Worm (Caenorhabditis elegans) whole organism, early embryonic: ENCODE data around the gene ZK112.4.

Source experiments
- B0310.2 ChIP-seq: sonication (generic microtip); optimal IDR thresholded peaks from 2 replicates; lab custom pipeline; 2016; ENCODE audit warnings: mild to moderate bottlenecking, missing genetic modification characterization, missing compliant biosample characterization
- F13C5.2 ChIP-seq: sonication (generic microtip); optimal IDR thresholded peaks from 2 replicates; lab custom pipeline; 2017; ENCODE audit warnings: mild to moderate bottlenecking, missing genetic modification characterization, inconsistent platforms, missing compliant biosample characterization
- aly-1 ChIP-seq: sonication (generic microtip); optimal IDR thresholded peaks from 2 replicates; lab custom pipeline; 2016; ENCODE audit warnings: missing genetic modification characterization, missing compliant biosample characterization
- ama-1 ChIP-seq: fragments of 150-350 bp; optimal IDR thresholded peaks from 2 replicates; lab custom pipeline; 2014
- ceh-13 ChIP-seq: fragments of 200-800 bp; sonication (Bioruptor generic); optimal IDR thresholded peaks from 2 replicates; lab custom pipeline; 2018; ENCODE audit warnings: mild to moderate bottlenecking, missing genetic modification characterization, missing compliant biosample characterization
- ceh-36 ChIP-seq: sonication (generic microtip); optimal IDR thresholded peaks from 2 replicates; lab custom pipeline; 2016; ENCODE audit warnings: missing genetic modification characterization, inconsistent platforms, missing compliant biosample characterization
- ets-7 ChIP-seq: sonication (generic microtip); optimal IDR thresholded peaks from 2 replicates; lab custom pipeline; 2016; ENCODE audit warnings: missing genotype, missing genetic modification characterization, missing compliant biosample characterization
- flt-1 ChIP-seq: fragments of 200-800 bp; sonication (Bioruptor generic); IDR thresholded peaks from 2 replicates; pipeline ENCODE4 v1.3.6; 2022; ENCODE audit warnings: missing genetic modification characterization, missing compliant biosample characterization
- hmbx-1 ChIP-seq: sonication (generic microtip); optimal IDR thresholded peaks from 2 replicates; lab custom pipeline; 2016; ENCODE audit warnings: mild to moderate bottlenecking, missing genetic modification characterization, missing compliant biosample characterization
- hmg-4 ChIP-seq: fragments of 200-800 bp; sonication (Bioruptor generic); optimal IDR thresholded peaks from 2 replicates; lab custom pipeline; 2018; ENCODE audit warnings: mild to moderate bottlenecking, missing genetic modification characterization, missing compliant biosample characterization
- hnd-1 ChIP-seq: sonication (generic microtip); optimal IDR thresholded peaks from 2 replicates; lab custom pipeline; 2016; ENCODE audit warnings: missing genetic modification characterization, missing compliant biosample characterization
- pes-1 ChIP-seq: fragments of 200-800 bp; sonication (Bioruptor generic); IDR thresholded peaks from 2 replicates; pipeline ENCODE4 v1.3.6; 2022; ENCODE audit warnings: missing genetic modification reagents, missing genetic modification characterization, missing compliant biosample characterization
- scrt-1 ChIP-seq: fragments of 200-800 bp; sonication (Bioruptor generic); IDR thresholded peaks from 2 replicates; pipeline ENCODE4 v1.3.6; 2022; ENCODE audit warnings: missing genetic modification characterization, missing compliant biosample characterization
- sea-1 ChIP-seq: fragments of 200-800 bp; sonication (Bioruptor generic); conservative IDR thresholded peaks from 2 replicates; pipeline ENCODE4 v1.3.6; 2022; ENCODE audit warnings: missing genetic modification characterization, missing compliant biosample characterization
- tbx-11 ChIP-seq: fragments of 200-800 bp; sonication (Bioruptor generic); IDR thresholded peaks from 2 replicates; pipeline ENCODE4 v1.3.6; 2022; ENCODE audit warnings: missing genetic modification characterization, missing compliant biosample characterization
- tbx-37 ChIP-seq: fragments of 200-800 bp; sonication (Bioruptor generic); conservative IDR thresholded peaks from 2 replicates; pipeline ENCODE4 v1.3.6; 2022; ENCODE audit warnings: missing genetic modification reagents, missing genetic modification characterization, missing compliant biosample characterization
- tra-4 ChIP-seq: sonication (generic microtip); optimal IDR thresholded peaks from 2 replicates; lab custom pipeline; 2017; ENCODE audit warnings: missing genetic modification characterization, missing compliant biosample characterization

ZK112.4 gene

DNA sequence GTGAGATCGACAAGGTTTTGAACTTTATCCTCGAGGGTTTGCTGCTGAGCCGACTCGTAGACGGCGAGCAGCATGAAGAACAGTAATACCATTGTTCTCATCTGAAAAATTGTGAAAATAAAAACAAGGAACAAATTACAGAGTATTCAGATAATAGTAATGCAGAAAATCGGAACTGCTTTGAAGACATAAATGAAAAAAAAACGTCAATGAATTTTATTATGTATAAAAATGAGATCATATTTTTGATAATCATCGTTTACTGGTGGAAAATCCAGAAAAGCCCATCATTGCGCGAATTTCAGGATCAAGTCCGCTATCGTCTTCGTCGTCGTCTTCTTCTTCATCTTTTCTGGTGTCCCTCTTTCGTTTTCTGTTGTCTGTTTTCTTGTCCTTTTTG is 39.2 kb upstream of the ZK112.4 start, which contains the start of gene ZK686.3:
TSS of gene ZK686.3 (minus strand) at position 101 of the 400 bp plus-strand sequence.
- TF ChIP-seq F13C5.2 (tag; lab: Kevin White, UChicago): no peak
- TF ChIP-seq hmg-4 (GFP tag; lab: Kevin White, UChicago): no peak
- TF ChIP-seq flt-1: no peak
- TF ChIP-seq aly-1: no peak
- no peak for TF ChIP-seq tbx-11
- TF ChIP-seq ceh-36 (tag; lab: Kevin White, UChicago): no peak
- TF ChIP-seq ets-7 (tag; lab: Kevin White, UChicago): no peak
- no peak for TF ChIP-seq ama-1 (lab: Kevin White, UChicago)
- TF ChIP-seq scrt-1: no peak
- TF ChIP-seq tbx-37 (GFP tag; lab: Robert Waterston, UW): no peak
- TF ChIP-seq ceh-13 (GFP tag; lab: Kevin White, UChicago): no peak
- TF ChIP-seq hmbx-1: no peak

- TF ChIP-seq tbx-37 (GFP tag; lab: Robert Waterston, UW) (no peak), pes-1 (GFP tag; lab: Robert Waterston, UW) (no peak), scrt-1 (no peak), tra-4 (tag; lab: Kevin White, UChicago) (no peak), F13C5.2 (tag; lab: Kevin White, UChicago) (no peak), ceh-13 (GFP tag; lab: Kevin White, UChicago) (no peak), B0310.2 (tag; lab: Kevin White, UChicago) (no peak), ceh-36 (tag; lab: Kevin White, UChicago) (no peak), aly-1 (no peak), tbx-11 (no peak)
Observed at ce11 chrIII:7767415-7767814, 37.6 kb upstream of the ZK112.4 start, which contains the start of gene ZK686.5. Gene ZK686.5 (minus strand): TSS chrIII:7767515.

DNA sequence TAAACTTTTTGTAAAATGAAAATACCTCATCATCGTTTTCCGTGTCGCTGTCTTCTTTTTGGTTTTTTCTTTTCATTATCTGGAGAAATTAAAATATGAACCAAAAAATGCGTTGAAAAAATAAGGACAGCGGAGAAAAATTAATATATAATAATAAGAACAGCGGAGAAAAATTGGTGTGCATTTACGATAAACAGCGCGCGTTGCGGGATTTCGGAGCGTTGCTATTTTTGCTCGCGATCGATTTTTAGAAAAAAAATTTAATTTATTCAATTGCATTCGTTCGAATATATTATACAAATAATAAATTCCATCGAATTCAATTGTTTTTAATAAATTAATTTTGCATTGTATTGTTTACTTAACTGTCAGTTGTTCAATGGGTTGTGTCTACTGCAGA is 36.2 kb upstream of the ZK112.4 start, which contains the start of gene ZK686.2:
TSS of gene ZK686.2 (minus strand) at position 79 of the 400 bp plus-strand sequence.
- TF ChIP-seq tbx-11 (no peak), flt-1 (no peak), tra-4 (tag; lab: Kevin White, UChicago) (no peak), sea-1 (GFP tag; lab: Robert Waterston, UW) (no peak), aly-1 (no peak)

DNA sequence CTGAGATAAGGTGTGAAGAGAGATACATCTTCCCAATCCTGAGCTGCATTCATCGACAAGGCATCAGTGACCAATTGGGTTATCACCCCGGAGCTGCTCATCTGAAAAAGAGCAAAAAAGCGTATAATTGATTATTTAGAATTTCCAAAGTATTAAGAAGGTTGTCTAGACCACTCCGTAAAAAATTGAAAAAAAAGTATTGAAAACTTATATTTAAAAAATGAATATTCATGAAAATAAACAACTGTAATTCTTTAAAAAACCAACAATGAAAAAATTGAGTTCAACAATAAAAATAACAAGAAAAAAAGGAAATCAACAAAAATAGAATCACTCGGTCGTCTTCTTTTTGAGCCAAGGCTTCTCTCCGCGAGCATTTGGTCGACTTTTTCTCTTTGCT is 33.7 kb upstream of the ZK112.4 start, which contains the start of gene mtx-2:
TSS of gene mtx-2 (minus strand) at position 101 of the 400 bp plus-strand sequence.
- TF ChIP-seq flt-1 (no peak), tbx-37 (GFP tag; lab: Robert Waterston, UW) (no peak), hmbx-1 (no peak), ets-7 (tag; lab: Kevin White, UChicago) (no peak), tra-4 (tag; lab: Kevin White, UChicago) (no peak), sea-1 (GFP tag; lab: Robert Waterston, UW) (no peak)

ce11 chrIII:7762250-7762649 is 32.4 kb upstream of the ZK112.4 start:
- TF ChIP-seq ceh-13 (GFP tag; lab: Kevin White, UChicago): no peak
- TF ChIP-seq aly-1: no peak
- no peak for TF ChIP-seq flt-1
- TF ChIP-seq hmbx-1: no peak
- no peak for TF ChIP-seq ceh-36 (tag; lab: Kevin White, UChicago)
- no peak for TF ChIP-seq hmg-4 (GFP tag; lab: Kevin White, UChicago)
- no peak for TF ChIP-seq ama-1 (lab: Kevin White, UChicago)
- TF ChIP-seq tbx-37 (GFP tag; lab: Robert Waterston, UW): no peak

DNA sequence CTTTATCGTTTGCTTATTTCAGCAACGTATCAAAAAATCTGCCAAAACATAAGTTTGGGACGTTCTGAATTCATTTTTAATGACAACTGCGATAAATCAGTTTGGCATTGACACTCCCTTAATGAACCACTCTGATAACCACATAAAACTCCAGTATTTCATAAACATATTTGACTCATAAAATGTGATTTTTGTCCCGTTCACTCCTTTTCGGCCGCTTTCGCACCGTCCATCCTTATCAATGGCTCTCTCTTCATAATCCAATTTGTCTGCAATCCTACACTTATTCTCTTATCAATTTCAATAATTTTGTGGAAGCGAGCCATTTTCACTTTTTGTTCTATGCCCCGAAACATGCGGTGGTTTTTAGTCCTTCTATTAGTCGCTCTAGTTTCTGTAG is 28.8 kb upstream of the ZK112.4 start, which contains the start of gene pcp-1:
TSS of gene pcp-1 (plus strand) at position 342 of the 400 bp plus-strand sequence.
- TF ChIP-seq B0310.2 (tag; lab: Kevin White, UChicago) (no peak), sea-1 (GFP tag; lab: Robert Waterston, UW) (no peak), F13C5.2 (tag; lab: Kevin White, UChicago) (no peak), hmbx-1 (no peak), pes-1 (GFP tag; lab: Robert Waterston, UW) (no peak), ceh-13 (GFP tag; lab: Kevin White, UChicago) (no peak), ceh-36 (tag; lab: Kevin White, UChicago) (no peak), flt-1 (no peak), ets-7 (tag; lab: Kevin White, UChicago) (no peak), hnd-1 (tag; lab: Kevin White, UChicago) (no peak), tra-4 (tag; lab: Kevin White, UChicago) (no peak), aly-1 (no peak), tbx-37 (GFP tag; lab: Robert Waterston, UW) (no peak)

ce11 chrIII:7754348-7754747 is 24.5 kb upstream of the ZK112.4 start, which contains the start of gene cdh-3:
Gene cdh-3 (minus strand): TSS chrIII:7754448.
- no peak for TF ChIP-seq tbx-37 (GFP tag; lab: Robert Waterston, UW)
- no peak for TF ChIP-seq B0310.2 (tag; lab: Kevin White, UChicago)
- TF ChIP-seq sea-1 (GFP tag; lab: Robert Waterston, UW): no peak
- no peak for TF ChIP-seq scrt-1
- TF ChIP-seq tbx-11: no peak
- no peak for TF ChIP-seq aly-1
- TF ChIP-seq tra-4 (tag; lab: Kevin White, UChicago): no peak
- TF ChIP-seq ceh-13 (GFP tag; lab: Kevin White, UChicago): no peak
- TF ChIP-seq F13C5.2 (tag; lab: Kevin White, UChicago): no peak
- TF ChIP-seq hnd-1 (tag; lab: Kevin White, UChicago): no peak
- no peak for TF ChIP-seq hmbx-1
- TF ChIP-seq flt-1: no peak
- TF ChIP-seq ets-7 (tag; lab: Kevin White, UChicago): no peak

- no peak for TF ChIP-seq ceh-13 (GFP tag; lab: Kevin White, UChicago)
Observed at ce11 chrIII:7743183-7743582, 13.4 kb upstream of the ZK112.4 start.
